Worm (Caenorhabditis elegans) whole organism, dauer: ENCODE data around the gene F42D1.4.

ENCODE experiments used
- unc-62 ChIP-seq: sonication (generic microtip); optimal IDR thresholded peaks from 2 replicates; lab custom pipeline; 2017; ENCODE audit warnings: missing biosample characterization, missing genetic modification reagents, missing genetic modification characterization

F42D1.4 gene

ce11 chrX:14818464-14819259 lies 11.6 kb downstream of the F42D1.4 start, which contains the start of gene epn-1:
Gene epn-1, minus strand, starts transcription at chrX:14818514.
- TF ChIP-seq unc-62 (GFP tag; lab: Kevin White, UChicago), result no peak

DNA sequence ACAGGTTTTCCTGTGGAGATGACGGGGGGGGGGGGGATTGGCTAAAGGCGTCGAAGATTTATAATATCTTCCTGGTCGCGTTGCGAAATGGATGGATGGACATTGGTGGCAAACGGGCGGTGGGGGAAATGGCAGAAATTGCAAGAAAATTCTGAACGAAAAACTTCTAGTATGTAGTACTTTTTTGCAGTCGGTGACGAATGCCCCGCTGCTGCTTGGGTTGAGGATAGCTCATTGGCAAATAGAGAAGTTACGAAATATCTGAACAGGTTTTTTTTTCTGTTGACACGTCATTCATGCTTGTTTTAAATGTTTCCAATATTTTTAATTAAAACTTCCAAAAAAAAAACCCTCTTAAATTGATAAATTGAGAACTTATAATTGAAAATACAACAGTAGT lies 12.5 kb downstream of the F42D1.4 start:
- no peak for TF ChIP-seq unc-62 (GFP tag; lab: Kevin White, UChicago)

ce11 chrX:14824490-14825050 lies 17.5 kb downstream of the F42D1.4 start, which contains the start of gene mbk-1:
Gene mbk-1, minus strand, starts transcription at chrX:14824540.
- no peak for TF ChIP-seq unc-62 (GFP tag; lab: Kevin White, UChicago)

DNA sequence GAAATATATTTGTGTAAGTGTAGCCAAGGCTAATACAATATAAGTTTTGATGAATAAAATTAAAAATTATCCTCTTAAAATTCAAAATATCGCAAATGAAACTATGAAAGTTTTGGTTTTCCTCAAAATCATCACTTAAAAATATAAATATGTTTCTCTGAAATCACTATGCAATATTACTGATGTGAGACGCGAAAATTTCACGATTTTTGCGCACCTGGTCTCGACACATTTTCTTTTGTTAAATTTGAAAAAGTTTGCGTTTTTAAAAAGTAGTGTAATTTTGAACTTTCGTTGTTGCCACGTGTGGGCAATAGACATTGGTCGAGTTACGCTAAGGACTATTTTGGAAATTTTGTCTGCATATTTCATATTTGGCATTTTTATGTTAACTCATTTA lies 21.7 kb downstream of the F42D1.4 start:
- TF ChIP-seq unc-62 (GFP tag; lab: Kevin White, UChicago), result no peak

ce11 chrX:14831531-14831930 lies 24.5 kb downstream of the F42D1.4 start, which contains the start of gene dpf-2:
Gene dpf-2, plus strand, starts transcription at chrX:14831831.
- TF ChIP-seq unc-62 (GFP tag; lab: Kevin White, UChicago), result no peak

- no peak for TF ChIP-seq unc-62 (GFP tag; lab: Kevin White, UChicago)
These were observed 31.3 kb downstream of the F42D1.4 start for ce11 chrX:14838339-14838738.

DNA sequence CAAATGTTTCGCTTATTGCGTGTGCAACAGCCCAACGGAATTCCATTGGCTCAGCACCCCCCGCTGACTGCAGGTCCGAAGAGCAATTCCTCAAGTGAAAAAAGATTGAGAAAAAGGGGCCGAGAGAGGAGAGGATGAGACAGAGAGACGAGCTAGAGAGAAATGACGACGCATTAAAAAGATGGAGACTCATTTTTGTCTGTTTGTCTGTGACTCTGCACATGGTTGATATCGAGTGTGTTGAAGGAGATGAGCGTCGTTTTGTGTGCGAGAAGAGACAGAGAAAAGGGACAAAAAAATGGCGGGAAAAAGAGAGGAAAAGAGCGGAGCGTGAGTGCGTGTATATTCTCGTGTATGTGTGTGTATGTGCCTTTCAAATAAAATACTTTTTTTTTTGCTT lies 34.0 kb downstream of the F42D1.4 start:
- no peak for TF ChIP-seq unc-62 (GFP tag; lab: Kevin White, UChicago)

DNA sequence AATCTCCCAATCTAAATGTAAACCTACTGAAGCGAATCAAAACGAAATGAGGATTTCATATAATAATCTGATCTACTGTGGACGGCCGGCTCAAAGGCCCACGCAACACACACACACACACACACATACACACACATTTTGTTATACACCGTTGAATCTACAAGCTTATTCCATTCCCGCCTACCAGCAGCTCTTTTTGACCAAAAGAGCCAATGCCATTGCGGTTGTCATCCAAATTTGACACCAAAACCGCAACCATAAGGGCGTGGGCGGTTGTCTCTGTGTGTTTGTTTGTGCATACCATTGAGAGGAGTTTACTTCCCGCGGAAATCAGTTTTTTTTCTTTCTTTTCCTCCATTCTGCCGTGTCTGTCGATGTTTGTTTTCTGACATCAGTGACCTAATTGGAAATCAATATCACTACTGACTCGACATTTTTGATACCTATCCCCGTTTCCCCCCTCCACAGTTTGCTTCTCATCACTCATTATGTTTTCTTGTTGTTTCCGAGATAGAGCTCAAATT lies 35.9 kb downstream of the F42D1.4 start:
- TF ChIP-seq unc-62 (GFP tag; lab: Kevin White, UChicago), result no peak

DNA sequence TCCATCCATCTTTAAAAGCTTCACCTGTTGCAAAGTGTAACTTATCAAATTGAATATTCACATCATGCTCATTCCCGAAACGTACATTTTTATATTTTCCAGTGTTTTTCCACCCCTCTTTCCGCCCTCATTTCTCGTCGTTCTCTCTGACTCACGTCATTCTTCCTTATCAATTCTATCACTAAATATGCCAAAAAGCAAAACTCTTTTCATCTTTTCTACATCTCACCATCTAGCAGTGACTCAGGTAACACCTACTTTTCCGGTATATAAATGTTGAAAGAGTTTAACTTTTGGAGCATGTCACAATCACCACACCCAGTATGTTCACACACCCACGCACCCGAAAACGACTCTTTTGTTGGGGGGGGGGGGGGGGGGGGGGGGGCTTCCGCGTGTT lies 37.4 kb downstream of the F42D1.4 start:
- TF ChIP-seq unc-62 (GFP tag; lab: Kevin White, UChicago), result no peak

ce11 chrX:14845637-14846036 lies 38.6 kb downstream of the F42D1.4 start, which contains the start of gene egrh-1:
Gene egrh-1, plus strand, starts transcription at chrX:14845937.
- no peak for TF ChIP-seq unc-62 (GFP tag; lab: Kevin White, UChicago)

- TF ChIP-seq unc-62 (GFP tag; lab: Kevin White, UChicago), result no peak
These were observed 42.0 kb downstream of the F42D1.4 start, which contains the start of gene acd-3 for ce11 chrX:14849054-14849453. Gene acd-3, plus strand, starts transcription at chrX:14849275.

DNA sequence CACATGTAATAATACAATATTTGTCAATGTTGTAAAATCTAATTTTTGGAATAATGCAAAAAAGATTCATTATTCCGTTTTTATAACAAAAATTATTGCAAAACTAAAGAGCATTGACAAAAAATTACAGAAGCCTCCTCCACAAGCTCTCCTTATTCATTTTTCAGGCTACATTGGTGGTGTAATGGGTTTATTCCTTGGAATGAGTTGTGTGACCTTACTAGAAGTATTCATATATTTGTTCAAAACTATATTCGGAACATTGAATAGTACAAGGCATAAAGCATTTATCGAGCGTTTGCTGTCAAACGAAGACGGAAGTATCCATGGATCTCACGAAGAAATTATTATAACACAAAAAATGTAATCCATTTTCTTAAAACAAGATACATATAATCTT lies 44.9 kb downstream of the F42D1.4 start:
- TF ChIP-seq unc-62 (GFP tag; lab: Kevin White, UChicago), result no peak

DNA sequence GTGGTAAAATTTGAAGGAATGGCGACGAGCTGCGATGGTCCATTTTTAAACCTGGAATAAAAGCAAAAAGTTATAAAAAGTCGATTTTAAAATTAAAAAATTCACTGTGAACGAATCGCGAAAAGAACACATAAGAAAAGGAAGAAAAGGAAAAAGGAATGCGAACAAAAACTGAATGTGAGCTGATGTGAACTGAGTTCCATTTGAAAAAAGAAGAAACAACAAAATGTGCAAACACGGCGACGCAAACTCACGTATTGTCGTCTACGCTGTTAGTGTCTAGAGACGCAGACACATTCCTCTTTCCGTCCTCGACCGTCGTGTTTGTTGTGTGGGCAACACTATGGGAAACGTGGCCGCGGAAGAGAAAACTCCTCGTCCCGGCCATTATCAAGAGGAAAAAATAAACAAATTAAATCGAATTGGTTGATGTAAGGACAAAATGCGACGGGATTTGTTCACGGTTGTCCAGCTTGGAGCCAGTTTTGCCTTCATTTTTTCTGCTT lies 46.7 kb downstream of the F42D1.4 start, which contains the start of the genes C27C12.1 and C27C12.4:
Gene C27C12.1 (minus strand): TSS at position 51 of the 506 bp plus-strand sequence.
Gene C27C12.4 (plus strand): TSS at position 375 of the 506 bp plus-strand sequence.
- TF ChIP-seq unc-62 (GFP tag; lab: Kevin White, UChicago), result no peak
